Fruit fly (Drosophila melanogaster) whole organism, prepupa: Measurements from ENCODE around the gene CG14275.

ENCODE experiments used
- Blimp-1 ChIP-seq: fragments of 200-800 bp; sonication (Bioruptor generic); optimal IDR thresholded peaks from 3 replicates; lab custom pipeline; 2017; ENCODE audit warnings: missing biosample characterization, missing genetic modification characterization, mild to moderate bottlenecking, moderate library complexity, missing genetic modification reagents
- CG10631 ChIP-seq: fragments of 200-800 bp; sonication (Bioruptor generic); optimal IDR thresholded peaks from 2 replicates; lab custom pipeline; 2016; ENCODE audit warnings: missing biosample characterization, missing genetic modification characterization
- CG10669 ChIP-seq: fragments of 200-800 bp; sonication (Bioruptor generic); optimal IDR thresholded peaks from 3 replicates; lab custom pipeline; 2018; ENCODE audit warnings: missing biosample characterization, mild to moderate bottlenecking, missing genetic modification characterization, moderate library complexity
- CG15336 ChIP-seq: fragments of 200-800 bp; sonication (Bioruptor generic); IDR thresholded peaks from 2 replicates; pipeline ENCODE4 v1.3.6; 2022; ENCODE audit warnings: missing biosample characterization, missing genetic modification characterization
- CG1621 ChIP-seq: fragments of 200-800 bp; sonication (Bioruptor generic); optimal IDR thresholded peaks from 3 replicates; lab custom pipeline; 2018; ENCODE audit warnings: missing biosample characterization, mild to moderate bottlenecking, missing genetic modification characterization
- CG16779 ChIP-seq: fragments of 200-800 bp; sonication (Bioruptor generic); optimal IDR thresholded peaks from 3 replicates; lab custom pipeline; 2017; ENCODE audit warnings: missing biosample characterization, mild to moderate bottlenecking, missing genetic modification characterization
- CG3032 ChIP-seq: fragments of 200-800 bp; optimal IDR thresholded peaks from 2 replicates; lab custom pipeline; 2019; ENCODE audit warnings: missing biosample characterization, mild to moderate bottlenecking, missing genetic modification characterization, moderate library complexity
- CG31627 ChIP-seq: fragments of 200-800 bp; sonication (Bioruptor generic); optimal IDR thresholded peaks from 3 replicates; lab custom pipeline; 2016; ENCODE audit warnings: missing biosample characterization, missing genetic modification characterization
- CG32006 ChIP-seq: fragments of 200-800 bp; sonication (Bioruptor generic); optimal IDR thresholded peaks from 3 replicates; lab custom pipeline; 2017; ENCODE audit warnings: missing biosample characterization, mild to moderate bottlenecking, missing genetic modification characterization
- CG34406 ChIP-seq: fragments of 200-800 bp; sonication (Bioruptor generic); optimal IDR thresholded peaks from 3 replicates; lab custom pipeline; 2016; ENCODE audit warnings: missing biosample characterization, missing genetic modification characterization
- CG4318 ChIP-seq: fragments of 200-800 bp; sonication (Bioruptor generic); optimal IDR thresholded peaks from 3 replicates; lab custom pipeline; 2017; ENCODE audit warnings: missing biosample characterization, mild to moderate bottlenecking, missing genetic modification characterization
- CG6276 ChIP-seq: fragments of 200-800 bp; sonication (Bioruptor generic); optimal IDR thresholded peaks from 2 replicates; lab custom pipeline; 2017; ENCODE audit warnings: missing biosample characterization, mild to moderate bottlenecking, missing genetic modification characterization
- CG8119 ChIP-seq: fragments of 200-800 bp; sonication (Bioruptor generic); IDR thresholded peaks from 3 replicates; pipeline ENCODE4 v1.3.6; 2022; ENCODE audit warnings: missing biosample characterization, missing genetic modification characterization
- CG8319 ChIP-seq: fragments of 200-800 bp; sonication (Bioruptor generic); optimal IDR thresholded peaks from 3 replicates; lab custom pipeline; 2016; ENCODE audit warnings: missing biosample characterization, missing genetic modification characterization
- CG8632 ChIP-seq: fragments of 200-800 bp; sonication (Bioruptor generic); optimal IDR thresholded peaks from 3 replicates; lab custom pipeline; 2016; ENCODE audit warnings: missing biosample characterization, missing genetic modification characterization
- Eip75B ChIP-seq: fragments of 200-800 bp; sonication (Bioruptor generic); optimal IDR thresholded peaks from 3 replicates; lab custom pipeline; 2016; ENCODE audit warnings: missing biosample characterization, missing genetic modification characterization
- Eip78C ChIP-seq: fragments of 200-800 bp; sonication (Bioruptor generic); peaks from one replicate; lab custom pipeline; 2016; ENCODE audit warnings: missing biosample characterization, missing genetic modification characterization
- Ets96B ChIP-seq: fragments of 200-800 bp; optimal IDR thresholded peaks from 2 replicates; lab custom pipeline; 2019; ENCODE audit warnings: missing biosample characterization, mild to moderate bottlenecking, missing genetic modification characterization, moderate library complexity
- Hr39 ChIP-seq: fragments of 200-800 bp; sonication (Bioruptor generic); optimal IDR thresholded peaks from 2 replicates; lab custom pipeline; 2016; ENCODE audit warnings: missing biosample characterization, missing genetic modification characterization
- Lpt ChIP-seq: fragments of 200-800 bp; sonication (Bioruptor generic); optimal IDR thresholded peaks from 3 replicates; lab custom pipeline; 2016; ENCODE audit warnings: missing biosample characterization, missing genetic modification characterization
- OdsH ChIP-seq: fragments of 200-800 bp; sonication (Bioruptor generic); optimal IDR thresholded peaks from 3 replicates; lab custom pipeline; 2016; ENCODE audit warnings: missing biosample characterization, missing genetic modification characterization
- Smox ChIP-seq: fragments of 200-800 bp; sonication (Bioruptor generic); optimal IDR thresholded peaks from 3 replicates; lab custom pipeline; 2016; ENCODE audit warnings: missing biosample characterization, missing genetic modification characterization
- Sox102F ChIP-seq: fragments of 200-800 bp; sonication (Bioruptor generic); optimal IDR thresholded peaks from 2 replicates; lab custom pipeline; 2016; ENCODE audit warnings: missing biosample characterization, mild to moderate bottlenecking, missing genetic modification characterization
- Sox14 ChIP-seq: fragments of 200-800 bp; sonication (Bioruptor generic); optimal IDR thresholded peaks from 3 replicates; lab custom pipeline; 2016; ENCODE audit warnings: missing biosample characterization, missing genetic modification characterization
- achi ChIP-seq: fragments of 200-800 bp; sonication (Bioruptor generic); optimal IDR thresholded peaks from 3 replicates; lab custom pipeline; 2016; ENCODE audit warnings: missing biosample characterization, missing genetic modification characterization
- acj6 ChIP-seq: fragments of 200-800 bp; sonication (Bioruptor generic); optimal IDR thresholded peaks from 3 replicates; lab custom pipeline; 2016; ENCODE audit warnings: missing biosample characterization, missing genetic modification characterization
- cyc ChIP-seq: fragments of 200-800 bp; sonication (Bioruptor generic); optimal IDR thresholded peaks from 3 replicates; lab custom pipeline; 2016; ENCODE audit warnings: missing biosample characterization, missing genetic modification characterization
- dac ChIP-seq: fragments of 200-800 bp; sonication (Bioruptor generic); optimal IDR thresholded peaks from 2 replicates; lab custom pipeline; 2017; ENCODE audit warnings: missing biosample characterization, mild to moderate bottlenecking, missing genetic modification characterization
- dsx ChIP-seq: fragments of 200-800 bp; optimal IDR thresholded peaks from 3 replicates; lab custom pipeline; 2019; ENCODE audit warnings: missing biosample characterization, mild to moderate bottlenecking, missing genetic modification characterization, moderate library complexity; ENCODE audit not compliant: poor library complexity, severe bottlenecking
- eg ChIP-seq: fragments of 200-800 bp; sonication (Bioruptor generic); IDR thresholded peaks from 3 replicates; pipeline ENCODE4 v1.3.6; 2022; ENCODE audit warnings: missing biosample characterization, missing genetic modification characterization
- esn ChIP-seq: fragments of 200-800 bp; sonication (Bioruptor generic); optimal IDR thresholded peaks from 2 replicates; lab custom pipeline; 2016; ENCODE audit warnings: missing biosample characterization, mild to moderate bottlenecking, missing genetic modification characterization, moderate library complexity
- fd59A ChIP-seq: fragments of 200-800 bp; sonication (Bioruptor generic); optimal IDR thresholded peaks from 2 replicates; lab custom pipeline; 2017; ENCODE audit warnings: missing biosample characterization, mild to moderate bottlenecking, missing genetic modification characterization, missing genetic modification reagents
- fkh ChIP-seq: fragments of 200-800 bp; sonication (Bioruptor generic); optimal IDR thresholded peaks from 3 replicates; lab custom pipeline; 2017; ENCODE audit warnings: missing biosample characterization, mild to moderate bottlenecking, missing genetic modification characterization, moderate library complexity
- lz ChIP-seq: fragments of 200-800 bp; sonication (Bioruptor generic); optimal IDR thresholded peaks from 3 replicates; lab custom pipeline; 2016; ENCODE audit warnings: missing biosample characterization, missing genetic modification characterization
- pdm3 ChIP-seq: fragments of 200-800 bp; sonication (Bioruptor generic); optimal IDR thresholded peaks from 3 replicates; lab custom pipeline; 2016; ENCODE audit warnings: missing biosample characterization, missing genetic modification characterization
- spab ChIP-seq: fragments of 200-800 bp; sonication (Bioruptor generic); optimal IDR thresholded peaks from 2 replicates; lab custom pipeline; 2017; ENCODE audit warnings: missing biosample characterization, mild to moderate bottlenecking, missing genetic modification characterization, missing genetic modification reagents
- ss ChIP-seq, 2 experiments: fragments of 200-800 bp; sonication (Bioruptor generic); optimal IDR thresholded peaks; 2 replicates in 1 of 2; 3 replicates in 1 of 2; lab custom pipeline; 2017 to 2018; ENCODE audit warnings: mild to moderate bottlenecking in 2 of 2, missing biosample characterization in 2 of 2, missing genetic modification characterization in 2 of 2, moderate library complexity in 1 of 2
- svp ChIP-seq: fragments of 200-800 bp; sonication (Bioruptor generic); peaks from one replicate; lab custom pipeline; 2016; ENCODE audit warnings: missing biosample characterization, missing genetic modification characterization
- topi ChIP-seq: fragments of 200-800 bp; sonication (Bioruptor generic); optimal IDR thresholded peaks from 3 replicates; lab custom pipeline; 2016; ENCODE audit warnings: missing biosample characterization, missing genetic modification characterization
- vri ChIP-seq: fragments of 200-800 bp; sonication (Bioruptor generic); optimal IDR thresholded peaks from 3 replicates; lab custom pipeline; 2016; ENCODE audit warnings: missing biosample characterization, mild to moderate bottlenecking, missing genetic modification characterization

Gene CG14275

DNA sequence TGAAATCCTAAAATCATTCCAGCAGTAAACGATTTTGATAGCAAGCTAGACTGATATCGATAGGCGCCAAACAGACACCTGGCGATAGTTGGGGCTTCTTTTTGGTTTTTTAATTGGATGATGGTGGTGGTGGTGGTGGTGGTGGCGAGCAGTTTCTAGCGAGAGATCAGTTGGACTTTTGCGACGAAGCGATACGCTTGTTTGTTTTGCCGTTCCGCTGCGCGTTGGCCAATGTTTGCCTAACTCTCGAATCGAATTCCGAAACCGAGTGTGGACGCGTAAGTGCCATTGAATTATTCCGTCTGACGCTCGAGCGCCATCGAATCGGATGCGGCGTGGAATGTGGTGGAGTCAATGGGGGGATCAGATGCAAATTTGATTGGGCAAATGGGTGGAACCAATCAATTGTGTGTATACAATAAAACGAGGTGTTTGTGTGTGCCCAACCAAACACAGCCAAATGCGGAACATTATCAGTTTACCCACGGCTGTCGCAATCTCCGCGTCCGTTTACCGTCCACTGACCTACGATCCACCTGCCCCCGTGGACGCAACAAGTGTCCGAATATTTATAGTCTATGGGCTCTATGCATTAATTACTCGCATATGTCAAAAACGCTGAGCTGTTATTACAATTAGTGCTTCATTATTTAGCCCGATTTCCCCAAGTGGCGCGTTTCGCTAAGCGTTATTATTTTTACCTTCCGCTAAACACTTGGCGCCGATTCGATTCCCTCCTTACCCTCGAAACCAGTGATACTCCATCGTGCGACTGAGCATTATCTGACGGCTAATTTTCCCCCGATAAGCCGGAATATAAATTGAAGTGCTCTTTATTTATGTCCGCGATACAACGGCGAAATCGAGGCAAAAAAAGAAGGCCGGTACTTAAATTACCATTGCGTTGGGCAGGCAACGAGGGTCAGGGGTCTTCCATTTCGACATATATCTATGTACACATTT, 43.4 kb downstream of the CG14275 start, which contains the start of gene CG17292 (continued):
- no peak for TF ChIP-seq Ets96B (tag; lab: Kevin White, UChicago)
- peak; percentile 58 for TF ChIP-seq Eip78C (GFP tag; lab: Kevin White, UChicago)
- TF ChIP-seq acj6 (GFP tag; lab: Kevin White, UChicago): no peak
- TF ChIP-seq esn (GFP tag; lab: Kevin White, UChicago): no peak
- no peak for TF ChIP-seq Sox102F (GFP tag; lab: Kevin White, UChicago)
- peak; percentile 71; the same call in 2 of the 3 replicates for TF ChIP-seq eg (GFP tag; lab: Robert Waterston, UW)
- TF ChIP-seq spab (GFP tag; lab: Kevin White, UChicago): no peak
- TF ChIP-seq CG16779: peak; percentile 46
- no peak for TF ChIP-seq pdm3 (GFP tag; lab: Kevin White, UChicago)
- no peak for TF ChIP-seq dac (GFP tag; lab: Kevin White, UChicago)
- TF ChIP-seq Smox (GFP tag; lab: Kevin White, UChicago): no peak
- peak; percentile 96 for TF ChIP-seq svp
- TF ChIP-seq fd59A (GFP tag; lab: Kevin White, UChicago): no peak
- TF ChIP-seq CG8632: no peak
- no peak for TF ChIP-seq Hr39 (GFP tag; lab: Kevin White, UChicago)
- no peak for TF ChIP-seq Sox14 (GFP tag; lab: Kevin White, UChicago)
- no peak for TF ChIP-seq OdsH
- peak; percentile 21 for TF ChIP-seq CG3032 (tag; lab: Kevin White, UChicago)
- TF ChIP-seq vri (GFP tag; lab: Kevin White, UChicago): no peak
- no peak for TF ChIP-seq lz
- TF ChIP-seq CG4318 (GFP tag; lab: Kevin White, UChicago): no peak
- TF ChIP-seq fkh (GFP tag; lab: Kevin White, UChicago): peak; percentile 90
- no peak for TF ChIP-seq cyc
- peak; percentile 6 for TF ChIP-seq topi
- no peak for TF ChIP-seq CG10631 (GFP tag; lab: Kevin White, UChicago)
- TF ChIP-seq CG10669 (GFP tag; lab: Kevin White, UChicago): no peak
- TF ChIP-seq achi (GFP tag; lab: Kevin White, UChicago): peak; percentile 35
- TF ChIP-seq CG1621 (tag; lab: Kevin White, UChicago): peak; percentile 47
- no peak for TF ChIP-seq ss (GFP tag; optimal IDR thresholded peaks at IDR 0.05; lab: Kevin White, UChicago)
- TF ChIP-seq Blimp-1 (GFP tag; lab: Kevin White, UChicago): no peak
- no peak for TF ChIP-seq CG31627 (GFP tag; lab: Kevin White, UChicago)
- peak; percentile 38 for TF ChIP-seq Lpt (GFP tag; lab: Kevin White, UChicago)
- no peak for TF ChIP-seq CG34406 (GFP tag; lab: Kevin White, UChicago)
- TF ChIP-seq, all 60 proteins: peak for 15

DNA sequence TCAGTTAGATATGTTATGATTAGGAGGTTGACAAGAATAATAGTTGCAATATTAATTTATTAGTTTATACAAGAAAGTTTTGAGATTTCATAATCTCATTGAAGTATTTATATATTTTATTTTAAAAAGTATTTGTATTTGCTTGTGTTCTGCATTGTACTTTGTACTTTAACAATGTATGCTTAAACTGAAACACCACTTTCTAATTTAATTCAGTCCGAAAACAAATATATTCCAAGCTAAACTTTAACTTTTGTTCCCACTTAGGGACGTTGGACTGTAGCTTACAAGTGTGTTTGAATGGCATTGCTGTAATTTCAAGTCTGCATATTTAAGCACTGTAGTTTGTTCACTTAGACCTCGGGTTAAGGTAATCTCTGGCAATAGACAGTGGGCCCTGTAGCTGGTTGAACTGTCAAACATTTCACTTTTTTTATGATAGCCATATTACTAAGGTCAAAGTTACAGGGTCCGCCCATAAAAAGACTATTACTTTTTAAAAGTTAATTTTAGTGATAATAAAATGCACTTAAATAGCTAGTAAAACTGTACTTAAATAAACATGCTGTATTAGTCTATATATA, 44.2 kb downstream of the CG14275 start:
- TF ChIP-seq acj6 (GFP tag; lab: Kevin White, UChicago) (peak; percentile 40), Blimp-1 (GFP tag; lab: Kevin White, UChicago) (no peak), CG15336 (GFP tag; lab: Robert Waterston, UW) (peak; percentile 48), dsx (GFP tag; lab: Kevin White, UChicago) (peak; percentile 15), CG6276 (GFP tag; lab: Kevin White, UChicago) (peak; percentile 14), CG8119 (peak; percentile 41; the same call in 1 of the 3 replicates), OdsH (peak; percentile 16), Eip78C (GFP tag; lab: Kevin White, UChicago) (peak; percentile 61), achi (GFP tag; lab: Kevin White, UChicago) (peak; percentile 39), eg (GFP tag; lab: Robert Waterston, UW) (no peak), CG8319 (no peak), Eip75B (GFP tag; lab: Kevin White, UChicago) (no peak), CG32006 (GFP tag; lab: Kevin White, UChicago) (peak; percentile 56)
